Worm (Caenorhabditis elegans): ENCODE data around the gene lgl-1.

lgl-1 gene

ce11 chrX:834478-834877 lies 36.4 kb downstream of the lgl-1 start, which contains the start of gene F39H12.1:
Gene F39H12.1, plus strand, starts transcription at chrX:834778.
- no peak for TF ChIP-seq egl-27 (tag; optimal IDR thresholded peaks at IDR 0.05)
- TF ChIP-seq mdt-29 (GFP tag; IDR thresholded peaks at IDR 0.05): no peak
- no peak for TF ChIP-seq dmd-9 (GFP tag; IDR thresholded peaks at IDR 0.05)
- no peak for TF ChIP-seq mxl-3 (GFP tag; optimal IDR thresholded peaks at IDR 0.05)
- TF ChIP-seq hmg-1.1 (GFP tag; IDR thresholded peaks at IDR 0.05): no peak
- no peak for TF ChIP-seq ama-1 (optimal IDR thresholded peaks at IDR 0.05)
- TF ChIP-seq nhr-102 (tag; optimal IDR thresholded peaks at IDR 0.05): no peak
- TF ChIP-seq madf-5 (GFP tag; IDR thresholded peaks at IDR 0.05): no peak
- no peak for TF ChIP-seq Y105C5A.15 (GFP tag; IDR thresholded peaks at IDR 0.05)
- TF ChIP-seq T26A8.4 (GFP tag; IDR thresholded peaks at IDR 0.05): no peak
- no peak for TF ChIP-seq ceh-32 (tag; optimal IDR thresholded peaks at IDR 0.05; ENCODE audit: poor library complexity)
- no peak for TF ChIP-seq set-16 (GFP tag; IDR thresholded peaks at IDR 0.05)
- TF ChIP-seq F49E8.2 (tag; optimal IDR thresholded peaks at IDR 0.05; ENCODE audit: borderline replicate concordance): no peak
- TF ChIP-seq ceh-44 (GFP tag; IDR thresholded peaks at IDR 0.05): no peak
- no peak for TF ChIP-seq Y75B8A.6 (GFP tag; IDR thresholded peaks at IDR 0.05)

DNA sequence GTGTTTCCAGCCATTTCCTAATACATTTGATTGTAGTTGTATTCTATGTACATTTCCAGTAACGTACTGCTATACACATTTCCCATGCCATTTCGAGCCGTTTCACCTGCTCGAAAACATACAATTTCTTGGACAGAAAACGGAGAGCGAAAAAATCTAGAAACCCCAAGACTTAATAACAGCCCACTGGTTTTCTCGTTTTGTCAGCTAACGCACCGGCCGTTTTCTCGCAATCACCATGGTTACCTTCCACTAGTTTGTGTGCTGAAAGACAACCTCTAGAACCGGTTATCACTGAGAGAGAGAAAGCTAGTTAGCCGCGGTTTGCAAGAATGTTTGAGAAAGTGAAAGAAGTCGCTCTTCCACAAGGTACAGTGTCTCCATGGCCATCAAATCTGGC lies 40.7 kb downstream of the lgl-1 start:
- TF ChIP-seq jun-1 (tag; optimal IDR thresholded peaks at IDR 0.05): no peak
- no peak for TF ChIP-seq F44E2.7 (GFP tag; IDR thresholded peaks at IDR 0.05)
- TF ChIP-seq aha-1 (tag): peak; percentile 60

- TF ChIP-seq mxl-3 (GFP tag; optimal IDR thresholded peaks at IDR 0.05) (no peak), T20F7.1 (GFP tag; optimal IDR thresholded peaks at IDR 0.05) (no peak), snpc-4 (tag; optimal IDR thresholded peaks at IDR 0.05) (no peak), egl-43 (GFP tag; IDR thresholded peaks at IDR 0.05) (no peak), cey-2 (tag; optimal IDR thresholded peaks at IDR 0.05; ENCODE audit: borderline replicate concordance, insufficient read depth) (no peak), duxl-1 (tag; optimal IDR thresholded peaks at IDR 0.05; ENCODE audit: poor library complexity) (no peak), Y105C5A.15 (GFP tag; IDR thresholded peaks at IDR 0.05) (no peak), fkh-10 (GFP tag; optimal IDR thresholded peaks at IDR 0.05) (no peak), nhr-6 (tag; optimal IDR thresholded peaks at IDR 0.05) (no peak)
These were observed 42.3 kb downstream of the lgl-1 start, which contains the start of gene wdr-54 for ce11 chrX:828603-829002. Gene wdr-54, plus strand, starts transcription at chrX:828903.

- TF ChIP-seq ama-1 (optimal IDR thresholded peaks at IDR 0.05): no peak
- TF ChIP-seq spr-1 (tag; optimal IDR thresholded peaks at IDR 0.05): no peak
- peak; percentile 22 for TF ChIP-seq jun-1 (tag; optimal IDR thresholded peaks at IDR 0.05)
- peak; percentile 59 for TF ChIP-seq nhr-6 (tag; optimal IDR thresholded peaks at IDR 0.05)
- no peak for TF ChIP-seq pha-4 (GFP tag; IDR thresholded peaks at IDR 0.05)
- peak; percentile 90 for TF ChIP-seq pha-4 (tag; optimal IDR thresholded peaks at IDR 0.05)
- peak; percentile 82 for TF ChIP-seq hlh-30 (tag; optimal IDR thresholded peaks at IDR 0.05; ENCODE audit: insufficient read depth)
- peak; percentile 75 for TF ChIP-seq mes-2 (tag; optimal IDR thresholded peaks at IDR 0.05; ENCODE audit: poor library complexity, severe bottlenecking)
- TF ChIP-seq rbr-2 (tag; optimal IDR thresholded peaks at IDR 0.05): peak; percentile 76
- no peak for TF ChIP-seq madf-5 (GFP tag; IDR thresholded peaks at IDR 0.05)
- no peak for TF ChIP-seq zip-11 (GFP tag; IDR thresholded peaks at IDR 0.05)
- TF ChIP-seq ctbp-1 (GFP tag; IDR thresholded peaks at IDR 0.05): peak; percentile 82
- TF ChIP-seq mep-1 (tag; optimal IDR thresholded peaks at IDR 0.05): peak; percentile 63
- TF ChIP-seq dve-1 (tag; optimal IDR thresholded peaks at IDR 0.05; ENCODE audit: insufficient read depth): peak; percentile 52
- TF ChIP-seq dmd-6 (GFP tag; IDR thresholded peaks at IDR 0.05): peak; percentile 38; the same call in 1 of the 2 replicates
- TF ChIP-seq nhr-76 (tag; optimal IDR thresholded peaks at IDR 0.05): no peak
- peak; percentile 91 for TF ChIP-seq nhr-28 (tag; optimal IDR thresholded peaks at IDR 0.05)
- TF ChIP-seq daf-16 (GFP tag; optimal IDR thresholded peaks at IDR 0.05): no peak
- peak; percentile 52 for TF ChIP-seq daf-16 (tag; optimal IDR thresholded peaks at IDR 0.05)
- peak; percentile 55 for TF ChIP-seq hlh-11 (tag; optimal IDR thresholded peaks at IDR 0.05)
- TF ChIP-seq ceh-28 (tag; optimal IDR thresholded peaks at IDR 0.05): no peak
- TF ChIP-seq madf-9 (GFP tag; conservative IDR thresholded peaks at IDR 0.05): no peak
- no peak for TF ChIP-seq Y48G9A.11 (GFP tag; IDR thresholded peaks at IDR 0.05)
- peak; percentile 46 for TF ChIP-seq ces-1 (GFP tag; optimal IDR thresholded peaks at IDR 0.05)
- TF ChIP-seq Y105C5A.15 (GFP tag; IDR thresholded peaks at IDR 0.05): no peak
- TF ChIP-seq F44E2.7 (GFP tag; IDR thresholded peaks at IDR 0.05): no peak
- no peak for TF ChIP-seq php-3 (GFP tag; IDR thresholded peaks at IDR 0.05)
These were observed 43.4 kb downstream of the lgl-1 start for ce11 chrX:827502-827901.

Data from whole organism, L4 larva.